Fruit fly (Drosophila melanogaster) whole organism, prepupa: ENCODE data around the gene Jon65Ai.

Experiments used
- Blimp-1 ChIP-seq: fragments of 200-800 bp; sonication (Bioruptor generic); optimal IDR thresholded peaks from 3 replicates; lab custom pipeline; 2017; ENCODE audit warnings: missing biosample characterization, missing genetic modification characterization, mild to moderate bottlenecking, moderate library complexity, missing genetic modification reagents
- CG10631 ChIP-seq: fragments of 200-800 bp; sonication (Bioruptor generic); optimal IDR thresholded peaks from 2 replicates; lab custom pipeline; 2016; ENCODE audit warnings: missing biosample characterization, missing genetic modification characterization
- CG10669 ChIP-seq: fragments of 200-800 bp; sonication (Bioruptor generic); optimal IDR thresholded peaks from 3 replicates; lab custom pipeline; 2018; ENCODE audit warnings: missing biosample characterization, mild to moderate bottlenecking, missing genetic modification characterization, moderate library complexity
- CG11294 ChIP-seq: fragments of 200-800 bp; sonication (Bioruptor generic); IDR thresholded peaks from 2 replicates; pipeline ENCODE4 v1.3.6; 2022; ENCODE audit warnings: missing biosample characterization, missing genetic modification characterization
- CG11902 ChIP-seq: fragments of 200-800 bp; sonication (Bioruptor generic); optimal IDR thresholded peaks from 3 replicates; lab custom pipeline; 2016; ENCODE audit warnings: missing biosample characterization, missing genetic modification characterization
- CG15336 ChIP-seq: fragments of 200-800 bp; sonication (Bioruptor generic); IDR thresholded peaks from 2 replicates; pipeline ENCODE4 v1.3.6; 2022; ENCODE audit warnings: missing biosample characterization, missing genetic modification characterization
- CG1621 ChIP-seq: fragments of 200-800 bp; sonication (Bioruptor generic); optimal IDR thresholded peaks from 3 replicates; lab custom pipeline; 2018; ENCODE audit warnings: missing biosample characterization, mild to moderate bottlenecking, missing genetic modification characterization
- CG3032 ChIP-seq: fragments of 200-800 bp; optimal IDR thresholded peaks from 2 replicates; lab custom pipeline; 2019; ENCODE audit warnings: missing biosample characterization, mild to moderate bottlenecking, missing genetic modification characterization, moderate library complexity
- CG34406 ChIP-seq: fragments of 200-800 bp; sonication (Bioruptor generic); optimal IDR thresholded peaks from 3 replicates; lab custom pipeline; 2016; ENCODE audit warnings: missing biosample characterization, missing genetic modification characterization
- CG3919 ChIP-seq: fragments of 200-800 bp; sonication (Bioruptor generic); optimal IDR thresholded peaks from 3 replicates; lab custom pipeline; 2016; ENCODE audit warnings: missing biosample characterization, missing genetic modification characterization
- CG4318 ChIP-seq: fragments of 200-800 bp; sonication (Bioruptor generic); optimal IDR thresholded peaks from 3 replicates; lab custom pipeline; 2017; ENCODE audit warnings: missing biosample characterization, mild to moderate bottlenecking, missing genetic modification characterization
- CG6163 ChIP-seq: fragments of 200-800 bp; sonication (Bioruptor generic); IDR thresholded peaks from 3 replicates; pipeline ENCODE4 v1.3.6; 2022; ENCODE audit warnings: missing biosample characterization, missing genetic modification characterization
- CG6276 ChIP-seq: fragments of 200-800 bp; sonication (Bioruptor generic); optimal IDR thresholded peaks from 2 replicates; lab custom pipeline; 2017; ENCODE audit warnings: missing biosample characterization, mild to moderate bottlenecking, missing genetic modification characterization
- CG6792 ChIP-seq: fragments of 200-800 bp; sonication (Bioruptor generic); optimal IDR thresholded peaks from 3 replicates; lab custom pipeline; 2016; ENCODE audit warnings: missing biosample characterization, missing genetic modification characterization
- CG6808 ChIP-seq: fragments of 200-800 bp; sonication (Bioruptor generic); optimal IDR thresholded peaks from 3 replicates; lab custom pipeline; 2017; ENCODE audit warnings: missing biosample characterization, missing genetic modification characterization, mild to moderate bottlenecking, moderate library complexity, missing genetic modification reagents
- CG6854 ChIP-seq: fragments of 200-800 bp; sonication (Bioruptor generic); optimal IDR thresholded peaks from 2 replicates; lab custom pipeline; 2017; ENCODE audit warnings: missing biosample characterization, mild to moderate bottlenecking, missing genetic modification characterization
- CG7368 ChIP-seq: fragments of 200-800 bp; sonication (Bioruptor generic); optimal IDR thresholded peaks from 3 replicates; lab custom pipeline; 2016; ENCODE audit warnings: missing biosample characterization, missing genetic modification characterization
- CG8319 ChIP-seq: fragments of 200-800 bp; sonication (Bioruptor generic); optimal IDR thresholded peaks from 3 replicates; lab custom pipeline; 2016; ENCODE audit warnings: missing biosample characterization, missing genetic modification characterization
- CG9139 ChIP-seq: fragments of 200-800 bp; sonication (Bioruptor generic); optimal IDR thresholded peaks from 3 replicates; lab custom pipeline; 2017; ENCODE audit warnings: missing biosample characterization, mild to moderate bottlenecking, missing genetic modification characterization
- Eip75B ChIP-seq: fragments of 200-800 bp; sonication (Bioruptor generic); optimal IDR thresholded peaks from 3 replicates; lab custom pipeline; 2016; ENCODE audit warnings: missing biosample characterization, missing genetic modification characterization
- Eip78C ChIP-seq: fragments of 200-800 bp; sonication (Bioruptor generic); peaks from one replicate; lab custom pipeline; 2016; ENCODE audit warnings: missing biosample characterization, missing genetic modification characterization
- Eip93F ChIP-seq: fragments of 200-800 bp; sonication (Bioruptor generic); optimal IDR thresholded peaks from 2 replicates; lab custom pipeline; 2016; ENCODE audit warnings: missing biosample characterization, mild to moderate bottlenecking, missing genetic modification characterization
- Gug ChIP-seq: fragments of 200-800 bp; sonication (Bioruptor generic); IDR thresholded peaks from 2 replicates; pipeline ENCODE4 v1.3.6; 2022; ENCODE audit warnings: missing biosample characterization, missing genetic modification characterization
- Hr39 ChIP-seq: fragments of 200-800 bp; sonication (Bioruptor generic); optimal IDR thresholded peaks from 2 replicates; lab custom pipeline; 2016; ENCODE audit warnings: missing biosample characterization, missing genetic modification characterization
- Hr4 ChIP-seq: fragments of 200-800 bp; sonication (Bioruptor generic); optimal IDR thresholded peaks from 3 replicates; lab custom pipeline; 2016; ENCODE audit warnings: missing biosample characterization, missing genetic modification characterization
- Lpt ChIP-seq: fragments of 200-800 bp; sonication (Bioruptor generic); optimal IDR thresholded peaks from 3 replicates; lab custom pipeline; 2016; ENCODE audit warnings: missing biosample characterization, missing genetic modification characterization
- Met ChIP-seq: fragments of 200-800 bp; sonication (Bioruptor generic); optimal IDR thresholded peaks from 3 replicates; lab custom pipeline; 2016; ENCODE audit warnings: missing biosample characterization, missing genetic modification characterization
- OdsH ChIP-seq: fragments of 200-800 bp; sonication (Bioruptor generic); optimal IDR thresholded peaks from 3 replicates; lab custom pipeline; 2016; ENCODE audit warnings: missing biosample characterization, missing genetic modification characterization
- Sox14 ChIP-seq: fragments of 200-800 bp; sonication (Bioruptor generic); optimal IDR thresholded peaks from 3 replicates; lab custom pipeline; 2016; ENCODE audit warnings: missing biosample characterization, missing genetic modification characterization
- acj6 ChIP-seq: fragments of 200-800 bp; sonication (Bioruptor generic); optimal IDR thresholded peaks from 3 replicates; lab custom pipeline; 2016; ENCODE audit warnings: missing biosample characterization, missing genetic modification characterization
- cyc ChIP-seq: fragments of 200-800 bp; sonication (Bioruptor generic); optimal IDR thresholded peaks from 3 replicates; lab custom pipeline; 2016; ENCODE audit warnings: missing biosample characterization, missing genetic modification characterization
- dac ChIP-seq: fragments of 200-800 bp; sonication (Bioruptor generic); optimal IDR thresholded peaks from 2 replicates; lab custom pipeline; 2017; ENCODE audit warnings: missing biosample characterization, mild to moderate bottlenecking, missing genetic modification characterization
- dsx ChIP-seq: fragments of 200-800 bp; optimal IDR thresholded peaks from 3 replicates; lab custom pipeline; 2019; ENCODE audit warnings: missing biosample characterization, mild to moderate bottlenecking, missing genetic modification characterization, moderate library complexity; ENCODE audit not compliant: poor library complexity, severe bottlenecking
- eg ChIP-seq: fragments of 200-800 bp; sonication (Bioruptor generic); IDR thresholded peaks from 3 replicates; pipeline ENCODE4 v1.3.6; 2022; ENCODE audit warnings: missing biosample characterization, missing genetic modification characterization
- esn ChIP-seq: fragments of 200-800 bp; sonication (Bioruptor generic); optimal IDR thresholded peaks from 2 replicates; lab custom pipeline; 2016; ENCODE audit warnings: missing biosample characterization, mild to moderate bottlenecking, missing genetic modification characterization, moderate library complexity
- fd59A ChIP-seq: fragments of 200-800 bp; sonication (Bioruptor generic); optimal IDR thresholded peaks from 2 replicates; lab custom pipeline; 2017; ENCODE audit warnings: missing biosample characterization, mild to moderate bottlenecking, missing genetic modification characterization, missing genetic modification reagents
- lz ChIP-seq: fragments of 200-800 bp; sonication (Bioruptor generic); optimal IDR thresholded peaks from 3 replicates; lab custom pipeline; 2016; ENCODE audit warnings: missing biosample characterization, missing genetic modification characterization
- net ChIP-seq: fragments of 200-800 bp; sonication (Bioruptor generic); optimal IDR thresholded peaks from 3 replicates; lab custom pipeline; 2016; ENCODE audit warnings: missing biosample characterization, missing genetic modification characterization
- pdm3 ChIP-seq: fragments of 200-800 bp; sonication (Bioruptor generic); optimal IDR thresholded peaks from 3 replicates; lab custom pipeline; 2016; ENCODE audit warnings: missing biosample characterization, missing genetic modification characterization
- spab ChIP-seq: fragments of 200-800 bp; sonication (Bioruptor generic); optimal IDR thresholded peaks from 2 replicates; lab custom pipeline; 2017; ENCODE audit warnings: missing biosample characterization, mild to moderate bottlenecking, missing genetic modification characterization, missing genetic modification reagents
- ss ChIP-seq, 2 experiments: fragments of 200-800 bp; sonication (Bioruptor generic); optimal IDR thresholded peaks; 2 replicates in 1 of 2; 3 replicates in 1 of 2; lab custom pipeline; 2017 to 2018; ENCODE audit warnings: mild to moderate bottlenecking in 2 of 2, missing biosample characterization in 2 of 2, missing genetic modification characterization in 2 of 2, moderate library complexity in 1 of 2
- svp ChIP-seq: fragments of 200-800 bp; sonication (Bioruptor generic); peaks from one replicate; lab custom pipeline; 2016; ENCODE audit warnings: missing biosample characterization, missing genetic modification characterization
- topi ChIP-seq: fragments of 200-800 bp; sonication (Bioruptor generic); optimal IDR thresholded peaks from 3 replicates; lab custom pipeline; 2016; ENCODE audit warnings: missing biosample characterization, missing genetic modification characterization
- vri ChIP-seq: fragments of 200-800 bp; sonication (Bioruptor generic); optimal IDR thresholded peaks from 3 replicates; lab custom pipeline; 2016; ENCODE audit warnings: missing biosample characterization, mild to moderate bottlenecking, missing genetic modification characterization

Gene Jon65Ai

dm6 chr3L:6054343-6054742, at the start of gene Jon65Ai:
Gene Jon65Ai (minus strand): TSS chr3L:6054443.
- TF ChIP-seq vri (GFP tag; lab: Kevin White, UChicago) (no peak), CG6276 (GFP tag; lab: Kevin White, UChicago) (no peak), Sox14 (GFP tag; lab: Kevin White, UChicago) (no peak), Hr4 (GFP tag; lab: Kevin White, UChicago) (no peak), esn (GFP tag; lab: Kevin White, UChicago) (no peak), topi (GFP tag; lab: Kevin White, UChicago) (no peak), Met (no peak), acj6 (GFP tag; lab: Kevin White, UChicago) (no peak), pdm3 (no peak), CG3032 (tag; lab: Kevin White, UChicago) (no peak), CG6792 (GFP tag; lab: Kevin White, UChicago) (no peak), CG9139 (GFP tag; lab: Kevin White, UChicago) (no peak), cyc (GFP tag; lab: Kevin White, UChicago) (no peak), Eip78C (GFP tag; lab: Kevin White, UChicago) (no peak), CG3919 (GFP tag; lab: Kevin White, UChicago) (no peak), Eip93F (no peak), CG8319 (GFP tag; lab: Kevin White, UChicago) (no peak), CG11294 (no peak), Blimp-1 (GFP tag; lab: Kevin White, UChicago) (no peak)

dm6 chr3L:6103658-6104057, 49.4 kb upstream of the Jon65Ai start:
- no peak for TF ChIP-seq vri (GFP tag; lab: Kevin White, UChicago)
- TF ChIP-seq CG34406 (GFP tag; lab: Kevin White, UChicago): no peak
- TF ChIP-seq esn (GFP tag; lab: Kevin White, UChicago): no peak
- TF ChIP-seq CG6163 (GFP tag; lab: Robert Waterston, UW): no peak
- no peak for TF ChIP-seq CG6854
- TF ChIP-seq Lpt (GFP tag; lab: Kevin White, UChicago): no peak
- TF ChIP-seq Eip75B (GFP tag; lab: Kevin White, UChicago): no peak
- no peak for TF ChIP-seq CG11902 (GFP tag; lab: Kevin White, UChicago)
- no peak for TF ChIP-seq topi (GFP tag; lab: Kevin White, UChicago)
- TF ChIP-seq CG4318 (GFP tag; lab: Kevin White, UChicago): no peak
- no peak for TF ChIP-seq lz
- TF ChIP-seq fd59A (GFP tag; lab: Kevin White, UChicago): no peak
- no peak for TF ChIP-seq Hr39 (GFP tag; lab: Kevin White, UChicago)
- no peak for TF ChIP-seq svp (GFP tag; lab: Kevin White, UChicago)
- TF ChIP-seq Gug (GFP tag; lab: Robert Waterston, UW): no peak
- no peak for TF ChIP-seq CG3919 (GFP tag; lab: Kevin White, UChicago)
- no peak for TF ChIP-seq CG6808 (GFP tag; lab: Kevin White, UChicago)
- TF ChIP-seq CG3032 (tag; lab: Kevin White, UChicago): no peak

DNA sequence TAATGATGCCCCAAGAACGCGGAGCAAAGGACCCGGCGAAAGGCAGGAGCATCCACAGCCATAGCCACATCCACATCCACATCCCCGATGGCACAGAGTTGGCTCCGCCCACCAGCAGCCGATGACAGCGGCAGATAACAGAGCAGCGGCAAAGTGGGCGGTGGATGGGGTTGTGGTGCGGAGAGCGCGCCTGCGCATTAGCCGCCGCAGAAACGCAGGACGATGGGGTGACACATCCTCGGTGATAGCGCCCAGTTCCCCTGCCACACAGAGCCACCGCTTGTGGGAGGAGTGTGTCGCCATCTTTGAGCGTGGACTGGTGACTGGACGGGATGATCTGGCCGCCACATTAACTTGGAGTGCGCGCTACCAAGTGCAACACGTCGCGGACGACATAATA, 43.0 kb upstream of the Jon65Ai start, which contains the start of gene Ets65A:
Gene Ets65A (plus strand): TSS at position 348 of the 400 bp plus-strand sequence.
- TF ChIP-seq CG6276 (GFP tag; lab: Kevin White, UChicago) (no peak), CG1621 (tag; lab: Kevin White, UChicago) (no peak), svp (GFP tag; lab: Kevin White, UChicago) (no peak), CG7368 (GFP tag; lab: Kevin White, UChicago) (peak; percentile 53), cyc (GFP tag; lab: Kevin White, UChicago) (no peak), CG10669 (no peak), topi (GFP tag; lab: Kevin White, UChicago) (no peak), CG6854 (no peak)

- TF ChIP-seq spab (GFP tag; lab: Kevin White, UChicago): peak; percentile 68
- TF ChIP-seq net (GFP tag; lab: Kevin White, UChicago): peak; percentile 87
- peak; percentile 78 for TF ChIP-seq dac (GFP tag; lab: Kevin White, UChicago)
- TF ChIP-seq CG4318 (GFP tag; lab: Kevin White, UChicago): peak; percentile 92
- TF ChIP-seq CG11294: peak; percentile 94
- TF ChIP-seq dsx (GFP tag; lab: Kevin White, UChicago): peak; percentile 82
- peak; percentile 96 for TF ChIP-seq CG10631 (GFP tag; lab: Kevin White, UChicago)
- peak; percentile 52 for TF ChIP-seq CG6276 (GFP tag; lab: Kevin White, UChicago)
- TF ChIP-seq CG15336: no peak; the same call in 1 of the 2 replicates
- TF ChIP-seq acj6 (GFP tag; lab: Kevin White, UChicago): peak; percentile 94
- peak; percentile 65 for TF ChIP-seq Blimp-1 (GFP tag; lab: Kevin White, UChicago)
- TF ChIP-seq OdsH (GFP tag; lab: Kevin White, UChicago): peak; percentile 96
- peak; percentile 85 for TF ChIP-seq CG8319 (GFP tag; lab: Kevin White, UChicago)
- peak in 1 of 2 experiments; percentile 53 for TF ChIP-seq ss (GFP tag; optimal IDR thresholded peaks at IDR 0.05; lab: Kevin White, UChicago)
- peak; percentile 94 for TF ChIP-seq eg (GFP tag; lab: Robert Waterston, UW)
- TF ChIP-seq Lpt (GFP tag; lab: Kevin White, UChicago): peak; percentile 82
- peak; percentile 92 for TF ChIP-seq Hr39 (GFP tag; lab: Kevin White, UChicago)
- TF ChIP-seq fd59A (GFP tag; lab: Kevin White, UChicago): peak; percentile 80
- TF ChIP-seq Eip78C (GFP tag; lab: Kevin White, UChicago): peak; percentile 94
- peak; percentile 22 for TF ChIP-seq Eip93F
- TF ChIP-seq CG34406 (GFP tag; lab: Kevin White, UChicago): peak; percentile 90
These were observed 40.5 kb upstream of the Jon65Ai start, which contains the start of the genes CG10467 and loj for dm6 chr3L:6094697-6095096. Gene CG10467 (minus strand): TSS chr3L:6094747. Gene loj (plus strand): TSS chr3L:6094987.
